Worm (Caenorhabditis elegans) whole organism, L3 larva: ENCODE results near the gene col-3.

Experiments
- egl-5 ChIP-seq: fragments of 150-350 bp; optimal IDR thresholded peaks from 2 replicates; lab custom pipeline; 2017; ENCODE audit warnings: missing biosample characterization, missing genetic modification reagents, missing genetic modification characterization, inconsistent platforms
- lin-39 ChIP-seq: fragments of 150-350 bp; optimal IDR thresholded peaks from 2 replicates; lab custom pipeline; 2018; ENCODE audit warnings: missing biosample characterization, missing genetic modification reagents, missing genetic modification characterization
- nhr-237 ChIP-seq: fragments of 150-350 bp; optimal IDR thresholded peaks from 2 replicates; lab custom pipeline; 2014; ENCODE audit warnings: missing biosample characterization, missing genetic modification characterization
- nhr-76 ChIP-seq: fragments of 150-350 bp; sonication (generic microtip); optimal IDR thresholded peaks from 5 replicates; lab custom pipeline; 2014; ENCODE audit warnings: missing biosample characterization, missing genetic modification characterization
- nhr-77 ChIP-seq: fragments of 150-350 bp; optimal IDR thresholded peaks from 2 replicates; lab custom pipeline; 2014; ENCODE audit warnings: missing biosample characterization, missing genetic modification characterization
- skn-1 ChIP-seq: fragments of 150-350 bp; optimal IDR thresholded peaks from 2 replicates; lab custom pipeline; 2014; ENCODE audit warnings: missing biosample characterization, missing genetic modification characterization
- unc-62 ChIP-seq: fragments of 150-350 bp; sonication (generic microtip); optimal IDR thresholded peaks from 4 replicates; lab custom pipeline; 2014; ENCODE audit warnings: missing biosample characterization, missing genetic modification reagents, missing genetic modification characterization

Gene col-3

DNA sequence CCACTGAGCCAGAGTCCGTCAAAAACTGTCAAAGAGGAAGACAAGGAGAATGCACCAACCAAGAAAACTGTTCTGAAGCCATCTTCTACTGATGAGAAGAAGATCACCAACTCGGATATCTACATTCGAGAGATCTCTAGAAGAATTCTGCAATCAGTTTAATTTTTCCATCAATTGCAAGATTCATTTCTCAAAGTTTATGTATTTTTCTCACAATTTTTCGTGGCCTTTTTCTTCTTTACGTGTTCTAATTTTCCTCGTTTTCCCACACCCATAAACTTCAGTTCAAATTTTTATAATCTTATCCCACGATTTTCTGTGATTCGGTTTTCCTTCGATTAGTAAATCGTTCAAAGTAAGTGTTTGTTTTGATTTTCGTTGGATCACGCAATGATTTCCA is 49.3 kb downstream of the col-3 start, which contains the start of gene hdl-2:
Gene hdl-2, plus strand, starts transcription at position 301 of the 400 bp plus-strand sequence.
- TF ChIP-seq egl-5 (tag; lab: Kevin White, UChicago) (no peak), nhr-77 (tag; lab: Kevin White, UChicago) (no peak), unc-62 (GFP tag; lab: Kevin White, UChicago) (no peak), nhr-237 (no peak), lin-39 (no peak), skn-1 (no peak), nhr-76 (tag; lab: Kevin White, UChicago) (no peak)
